Fruit fly (Drosophila melanogaster) whole organism, embryonic: ENCODE results near the gene hng2.

ENCODE experiments used
- CG10267 ChIP-seq: fragments of 200-800 bp; sonication (Bioruptor generic); optimal IDR thresholded peaks from 2 replicates; lab custom pipeline; 2018; ENCODE audit warnings: missing biosample characterization, mild to moderate bottlenecking, missing genetic modification characterization, moderate library complexity
- CG10979 ChIP-seq: fragments of 200-800 bp; sonication (Bioruptor generic); optimal IDR thresholded peaks from 2 replicates; lab custom pipeline; 2018; ENCODE audit warnings: missing biosample characterization, mild to moderate bottlenecking, missing genetic modification characterization, moderate library complexity
- CG1529 ChIP-seq: fragments of 200-800 bp; sonication (Bioruptor generic); optimal IDR thresholded peaks from 3 replicates; lab custom pipeline; 2018; ENCODE audit warnings: missing biosample characterization, missing genetic modification characterization
- CG1792 ChIP-seq: fragments of 200-800 bp; sonication (Bioruptor generic); optimal IDR thresholded peaks from 2 replicates; lab custom pipeline; 2016; ENCODE audit warnings: missing biosample characterization, missing genetic modification characterization
- CG2202 ChIP-seq: fragments of 200-800 bp; sonication (Bioruptor generic); optimal IDR thresholded peaks from 2 replicates; lab custom pipeline; 2018; ENCODE audit warnings: missing biosample characterization, mild to moderate bottlenecking, missing genetic modification characterization
- CG33213 ChIP-seq: fragments of 200-800 bp; sonication (Bioruptor generic); optimal IDR thresholded peaks from 3 replicates; lab custom pipeline; 2016; ENCODE audit warnings: missing biosample characterization, missing genetic modification characterization
- CG3995 ChIP-seq: fragments of 200-800 bp; sonication (Bioruptor generic); optimal IDR thresholded peaks from 3 replicates; lab custom pipeline; 2016; ENCODE audit warnings: missing biosample characterization, missing genetic modification characterization
- CG4820 ChIP-seq: fragments of 200-800 bp; sonication (Bioruptor generic); optimal IDR thresholded peaks from 3 replicates; lab custom pipeline; 2016; ENCODE audit warnings: missing biosample characterization, missing genetic modification characterization
- CG6272 ChIP-seq: fragments of 200-800 bp; sonication (Bioruptor generic); IDR thresholded peaks from 2 replicates; pipeline ENCODE4 v1.3.6; 2022; ENCODE audit warnings: missing biosample characterization, missing genetic modification characterization
- CG7786 ChIP-seq: fragments of 200-800 bp; sonication (Bioruptor generic); optimal IDR thresholded peaks from 2 replicates; lab custom pipeline; 2016; ENCODE audit warnings: missing biosample characterization, missing genetic modification characterization
- CG8765 ChIP-seq: fragments of 200-800 bp; sonication (Bioruptor generic); IDR thresholded peaks from 2 replicates; pipeline ENCODE4 v1.3.6; 2022; ENCODE audit warnings: missing biosample characterization, missing genetic modification characterization
- CG8924 ChIP-seq: fragments of 200-800 bp; optimal IDR thresholded peaks from 3 replicates; lab custom pipeline; 2019; ENCODE audit warnings: missing biosample characterization, mild to moderate bottlenecking, missing genetic modification characterization, moderate library complexity
- CG9215 ChIP-seq: fragments of 200-800 bp; sonication (Bioruptor generic); IDR thresholded peaks from 2 replicates; pipeline ENCODE4 v1.3.6; 2022; ENCODE audit warnings: missing biosample characterization, missing genetic modification characterization
- CG9437 ChIP-seq: fragments of 200-800 bp; sonication (Bioruptor generic); optimal IDR thresholded peaks from 2 replicates; lab custom pipeline; 2018; ENCODE audit warnings: missing biosample characterization, mild to moderate bottlenecking, missing genetic modification characterization
- CG9932 ChIP-seq: fragments of 200-800 bp; sonication (Bioruptor generic); IDR thresholded peaks from 2 replicates; pipeline ENCODE4 v1.3.6; 2022; ENCODE audit warnings: missing biosample characterization, missing genetic modification characterization
- CTCF ChIP-seq: fragments of 200-800 bp; sonication (Bioruptor generic); optimal IDR thresholded peaks from 2 replicates; lab custom pipeline; 2017; ENCODE audit warnings: missing biosample characterization, mild to moderate bottlenecking, missing genetic modification characterization, moderate library complexity
- D19B ChIP-seq: fragments of 200-800 bp; sonication (Bioruptor generic); optimal IDR thresholded peaks from 2 replicates; lab custom pipeline; 2017; ENCODE audit warnings: missing biosample characterization, mild to moderate bottlenecking, missing genetic modification characterization
- Dll ChIP-seq: fragments of 200-800 bp; sonication (Bioruptor generic); IDR thresholded peaks from 4 replicates; pipeline ENCODE4 v1.3.6; 2022; ENCODE audit warnings: missing biosample characterization, missing genetic modification characterization; ENCODE audit not compliant: partially characterized antibody
- Doc2 ChIP-seq: fragments of 200-800 bp; sonication (Bioruptor generic); IDR thresholded peaks from 2 replicates; pipeline ENCODE4 v1.3.6; 2022; ENCODE audit warnings: missing biosample characterization, missing genetic modification characterization
- GATAe ChIP-seq: fragments of 200-800 bp; sonication (Bioruptor generic); conservative IDR thresholded peaks from 2 replicates; pipeline ENCODE4 v1.3.6; 2022; ENCODE audit warnings: missing biosample characterization, missing genetic modification characterization
- HmgZ ChIP-seq: fragments of 200-800 bp; sonication (Bioruptor generic); optimal IDR thresholded peaks from 2 replicates; lab custom pipeline; 2018; ENCODE audit warnings: missing biosample characterization, mild to moderate bottlenecking, missing genetic modification characterization
- Hmx ChIP-seq: fragments of 200-800 bp; sonication (Bioruptor generic); optimal IDR thresholded peaks from 2 replicates; lab custom pipeline; 2016; ENCODE audit warnings: missing biosample characterization, missing genetic modification characterization
- Hr51 ChIP-seq, 2 experiments: fragments of 200-800 bp; sonication (Bioruptor generic); optimal IDR thresholded peaks; 2 replicates in 1 of 2; 3 replicates in 1 of 2; lab custom pipeline; 2016 to 2018; ENCODE audit warnings: missing biosample characterization in 2 of 2, missing genetic modification characterization in 2 of 2, mild to moderate bottlenecking in 1 of 2, moderate library complexity in 1 of 2
- Hr78 ChIP-seq, 2 experiments: fragments of 200-800 bp in 1 of 2; fragments of >200 bp in 1 of 2; sonication (Bioruptor generic) in 1 of 2; optimal IDR thresholded peaks; 2 replicates each; lab custom pipeline; 2017 to 2019; ENCODE audit warnings: missing biosample characterization in 2 of 2, missing genetic modification characterization in 2 of 2, mild to moderate bottlenecking in 1 of 2, moderate library complexity in 1 of 2
- Lhr ChIP-seq: fragments of 200-800 bp; sonication (Bioruptor generic); optimal IDR thresholded peaks from 3 replicates; lab custom pipeline; 2017; ENCODE audit warnings: mild to moderate bottlenecking, missing biosample characterization, missing genetic modification reagents, missing genetic modification characterization
- Mad ChIP-seq: fragments of 200-800 bp; sonication (Bioruptor generic); optimal IDR thresholded peaks from 2 replicates; lab custom pipeline; 2016; ENCODE audit warnings: missing biosample characterization, missing genetic modification characterization
- NfI ChIP-seq: fragments of 200-800 bp; sonication (Bioruptor generic); optimal IDR thresholded peaks from 3 replicates; lab custom pipeline; 2018; ENCODE audit warnings: missing biosample characterization, mild to moderate bottlenecking, missing genetic modification characterization, moderate library complexity
- al ChIP-seq: fragments of 200-800 bp; sonication (Bioruptor generic); IDR thresholded peaks from 2 replicates; pipeline ENCODE4 v1.3.6; 2022; ENCODE audit warnings: missing biosample characterization, missing genetic modification characterization
- amos ChIP-seq: fragments of 200-800 bp; sonication (Bioruptor generic); IDR thresholded peaks from 2 replicates; pipeline ENCODE4 v1.3.6; 2022; ENCODE audit warnings: missing biosample characterization, missing genetic modification characterization; ENCODE audit not compliant: partially characterized antibody
- ase ChIP-seq: fragments of 200-800 bp; sonication (Bioruptor generic); IDR thresholded peaks from 3 replicates; pipeline ENCODE4 v1.3.6; 2022; ENCODE audit warnings: missing biosample characterization, missing genetic modification characterization
- bcd ChIP-seq: fragments of 200-800 bp; sonication (Bioruptor generic); optimal IDR thresholded peaks from 2 replicates; lab custom pipeline; 2017; ENCODE audit warnings: missing biosample characterization, mild to moderate bottlenecking, missing genetic modification characterization
- cad ChIP-seq: fragments of >200 bp; optimal IDR thresholded peaks from 2 replicates; lab custom pipeline; 2017; ENCODE audit warnings: missing biosample characterization, missing genetic modification characterization
- ci ChIP-seq: fragments of 200-800 bp; sonication (Bioruptor generic); IDR thresholded peaks from 3 replicates; pipeline ENCODE4 v1.3.6; 2022; ENCODE audit warnings: missing biosample characterization, missing genetic modification characterization
- crp ChIP-seq, 2 experiments: fragments of 200-800 bp; sonication (Bioruptor generic); optimal IDR thresholded peaks; 2 replicates in 1 of 2; 3 replicates in 1 of 2; lab custom pipeline; 2017; ENCODE audit warnings: missing biosample characterization in 2 of 2, missing genetic modification characterization in 2 of 2, mild to moderate bottlenecking in 1 of 2, moderate library complexity in 1 of 2
- dpn ChIP-seq, 2 experiments: fragments of 200-800 bp; sonication (Bioruptor generic); optimal IDR thresholded peaks; 3 replicates each; lab custom pipeline; 2016; ENCODE audit warnings: missing biosample characterization in 2 of 2, missing genetic modification characterization in 2 of 2
- emc ChIP-seq: fragments of 200-800 bp; sonication (Bioruptor generic); optimal IDR thresholded peaks from 2 replicates; lab custom pipeline; 2016; ENCODE audit warnings: missing biosample characterization, missing genetic modification characterization
- fd3F ChIP-seq: fragments of 200-800 bp; sonication (Bioruptor generic); optimal IDR thresholded peaks from 2 replicates; lab custom pipeline; 2018; ENCODE audit warnings: missing biosample characterization, mild to moderate bottlenecking, missing genetic modification characterization, moderate library complexity
- grn ChIP-seq: fragments of 200-800 bp; sonication (Bioruptor generic); optimal IDR thresholded peaks from 3 replicates; lab custom pipeline; 2017; ENCODE audit warnings: missing biosample characterization, missing genetic modification characterization
- hb ChIP-seq: fragments of 200-800 bp; sonication (Bioruptor generic); IDR thresholded peaks from 3 replicates; pipeline ENCODE4 v1.3.6; 2022; ENCODE audit warnings: missing biosample characterization, missing genetic modification characterization; ENCODE audit not compliant: partially characterized antibody
- her ChIP-seq: fragments of 200-800 bp; sonication (Bioruptor generic); optimal IDR thresholded peaks from 2 replicates; lab custom pipeline; 2016; ENCODE audit warnings: missing biosample characterization, missing genetic modification characterization
- hth ChIP-seq: fragments of >200 bp; optimal IDR thresholded peaks from 2 replicates; lab custom pipeline; 2017; ENCODE audit warnings: inconsistent platforms
- lilli ChIP-seq: fragments of 200-800 bp; sonication (Bioruptor generic); optimal IDR thresholded peaks from 3 replicates; lab custom pipeline; 2016; ENCODE audit warnings: missing biosample characterization, missing genetic modification characterization
- lola ChIP-seq, 3 experiments: fragments of >200 bp in 2 of 3; fragments of 200-800 bp in 1 of 3; sonication (Bioruptor generic) in 1 of 3; optimal IDR thresholded peaks; 2 replicates each; lab custom pipeline; 2017 to 2019; ENCODE audit warnings: missing biosample characterization in 3 of 3, missing genetic modification characterization in 3 of 3, mild to moderate bottlenecking in 1 of 3, moderate library complexity in 1 of 3
- pum ChIP-seq: fragments of 200-800 bp; sonication (Bioruptor generic); optimal IDR thresholded peaks from 2 replicates; lab custom pipeline; 2016; ENCODE audit warnings: missing biosample characterization, missing genetic modification characterization
- repo ChIP-seq: fragments of 200-800 bp; sonication (Bioruptor generic); optimal IDR thresholded peaks from 2 replicates; lab custom pipeline; 2016; ENCODE audit warnings: missing biosample characterization, missing genetic modification characterization
- row ChIP-seq: fragments of 200-800 bp; sonication (Bioruptor generic); IDR thresholded peaks from 3 replicates; pipeline ENCODE4 v1.3.6; 2022; ENCODE audit warnings: missing biosample characterization, missing genetic modification characterization
- sens ChIP-seq: fragments of 200-800 bp; sonication (Bioruptor generic); peaks from one replicate; lab custom pipeline; 2016; ENCODE audit warnings: missing biosample characterization, missing genetic modification characterization
- sens-2 ChIP-seq: fragments of 200-800 bp; sonication (Bioruptor generic); IDR thresholded peaks from 2 replicates; pipeline ENCODE4 v1.3.6; 2022; ENCODE audit warnings: missing biosample characterization, missing genetic modification characterization
- sisA ChIP-seq: fragments of 200-800 bp; sonication (Bioruptor generic); IDR thresholded peaks from 2 replicates; pipeline ENCODE4 v1.3.6; 2022; ENCODE audit warnings: missing biosample characterization, missing genetic modification characterization
- trh ChIP-seq: fragments of 200-800 bp; sonication (Bioruptor generic); optimal IDR thresholded peaks from 2 replicates; lab custom pipeline; 2016; ENCODE audit warnings: missing biosample characterization, missing genetic modification characterization
- ttk ChIP-seq: fragments of 200-800 bp; sonication (Bioruptor generic); IDR thresholded peaks from 2 replicates; pipeline ENCODE4 v2.1.2; 2022; ENCODE audit warnings: missing biosample characterization, missing genetic modification characterization
- zf30C ChIP-seq: fragments of 200-800 bp; sonication (Bioruptor generic); optimal IDR thresholded peaks from 3 replicates; lab custom pipeline; 2018; ENCODE audit warnings: missing biosample characterization, mild to moderate bottlenecking, missing genetic modification characterization

Gene hng2

dm6 chr3R:8808518-8808921, 2.4 kb downstream of the hng2 start (continued):
- TF ChIP-seq D19B (GFP tag; lab: Kevin White, UChicago) = no peak
- TF ChIP-seq sens-2 = 0 out of 2 replicates have a peak, but pooled peaks have one; percentile 51
- no peak for TF ChIP-seq cad (GFP tag; lab: Kevin White, UChicago)
- TF ChIP-seq CG10267 (tag; lab: Kevin White, UChicago) = peak; percentile 89
- TF ChIP-seq Dll = no peak
- TF ChIP-seq row (GFP tag; lab: Robert Waterston, UW) = peak; percentile 79
- TF ChIP-seq CG2202 (tag; lab: Kevin White, UChicago) = peak; percentile 73
- peak; percentile 55 for TF ChIP-seq lilli (GFP tag; lab: Kevin White, UChicago)
- no peak for TF ChIP-seq hth
- TF ChIP-seq Doc2 (GFP tag; lab: Robert Waterston, UW) = no peak
- TF ChIP-seq CG33213 (GFP tag; lab: Kevin White, UChicago) = peak; percentile 40
- peak; percentile 95 for TF ChIP-seq CG10979 (tag; lab: Kevin White, UChicago)
- TF ChIP-seq CTCF = no peak
- TF ChIP-seq Lhr = peak; percentile 44
- TF ChIP-seq Hr78 (GFP tag; optimal IDR thresholded peaks at IDR 0.05; lab: Kevin White, UChicago) = peak in 1 of 2 experiments; percentile 31
- no peak for TF ChIP-seq CG9932 (GFP tag; lab: Robert Waterston, UW)
- TF ChIP-seq ase (GFP tag; lab: Robert Waterston, UW) = no peak
- peak; percentile 20 for TF ChIP-seq trh (GFP tag; lab: Kevin White, UChicago)
- peak; percentile 97 for TF ChIP-seq sens (GFP tag; lab: Kevin White, UChicago)
- no peak for TF ChIP-seq GATAe (GFP tag; lab: Robert Waterston, UW)
- no peak for TF ChIP-seq CG3995
- peak; percentile 63 for TF ChIP-seq pum (GFP tag; lab: Kevin White, UChicago)
- TF ChIP-seq CG6272 (GFP tag; lab: Robert Waterston, UW) = peak; percentile 27; the same call in 1 of the 2 replicates
- peak in 1 of 3 experiments; percentile 97 for TF ChIP-seq lola (GFP tag; optimal IDR thresholded peaks at IDR 0.05; lab: Kevin White, UChicago)
- TF ChIP-seq bcd = peak; percentile 42
- peak; percentile 73 for TF ChIP-seq grn (GFP tag; lab: Kevin White, UChicago)
- TF ChIP-seq fd3F = no peak
- peak; percentile 48 to 56 for TF ChIP-seq dpn (GFP tag; optimal IDR thresholded peaks at IDR 0.05; lab: Kevin White, UChicago)
- peak; percentile 6 to 26 for TF ChIP-seq crp (GFP tag; optimal IDR thresholded peaks at IDR 0.05; lab: Kevin White, UChicago)
- 0 out of 3 replicates have a peak, but pooled peaks have one; percentile 17 for TF ChIP-seq ci (GFP tag; lab: Robert Waterston, UW)
- TF ChIP-seq sisA (GFP tag; lab: Robert Waterston, UW) = peak; percentile 32; the same call in 1 of the 2 replicates
- peak; percentile 45 for TF ChIP-seq CG7786 (GFP tag; lab: Kevin White, UChicago)
- TF ChIP-seq emc (GFP tag; lab: Kevin White, UChicago) = no peak
- TF ChIP-seq her = no peak
- no peak for TF ChIP-seq repo (GFP tag; lab: Kevin White, UChicago)
- TF ChIP-seq al (GFP tag; lab: Robert Waterston, UW) = no peak
- TF ChIP-seq CG9215 (GFP tag; lab: Robert Waterston, UW) = no peak
- TF ChIP-seq CG1529 (GFP tag; lab: Kevin White, UChicago) = peak; percentile 58
- peak; percentile 44 for TF ChIP-seq CG9437 (GFP tag; lab: Kevin White, UChicago)
- no peak for TF ChIP-seq HmgZ (tag; lab: Kevin White, UChicago)
- 0 out of 2 replicates have a peak, but pooled peaks have one; percentile 33 for TF ChIP-seq ttk
- TF ChIP-seq Mad (GFP tag; lab: Kevin White, UChicago) = no peak
- TF ChIP-seq CG1792 (GFP tag; lab: Kevin White, UChicago) = no peak
- peak; percentile 73 for TF ChIP-seq CG4820
- TF ChIP-seq CG8765 (GFP tag; lab: Robert Waterston, UW) = peak; percentile 75
- TF ChIP-seq hb = no peak
- peak in 1 of 2 experiments; percentile 55 for TF ChIP-seq Hr51 (GFP tag; optimal IDR thresholded peaks at IDR 0.05; lab: Kevin White, UChicago)
- no peak for TF ChIP-seq amos (GFP tag; lab: Robert Waterston, UW)
- TF ChIP-seq NfI (GFP tag; lab: Kevin White, UChicago) = peak; percentile 32
- peak; percentile 11 for TF ChIP-seq Hmx
- TF ChIP-seq zf30C (GFP tag; lab: Kevin White, UChicago) = peak; percentile 100
- peak; percentile 90 for TF ChIP-seq CG8924 (tag; lab: Kevin White, UChicago)
